Worm (Caenorhabditis elegans) whole organism, early embryonic: ENCODE data around the gene ptp-2.

Source experiments
- B0310.2 ChIP-seq: sonication (generic microtip); optimal IDR thresholded peaks from 2 replicates; lab custom pipeline; 2016; ENCODE audit warnings: mild to moderate bottlenecking, missing genetic modification characterization, missing compliant biosample characterization
- F13C5.2 ChIP-seq: sonication (generic microtip); optimal IDR thresholded peaks from 2 replicates; lab custom pipeline; 2017; ENCODE audit warnings: mild to moderate bottlenecking, missing genetic modification characterization, inconsistent platforms, missing compliant biosample characterization
- aly-1 ChIP-seq: sonication (generic microtip); optimal IDR thresholded peaks from 2 replicates; lab custom pipeline; 2016; ENCODE audit warnings: missing genetic modification characterization, missing compliant biosample characterization
- ama-1 ChIP-seq: fragments of 150-350 bp; optimal IDR thresholded peaks from 2 replicates; lab custom pipeline; 2014
- ceh-13 ChIP-seq: fragments of 200-800 bp; sonication (Bioruptor generic); optimal IDR thresholded peaks from 2 replicates; lab custom pipeline; 2018; ENCODE audit warnings: mild to moderate bottlenecking, missing genetic modification characterization, missing compliant biosample characterization
- ceh-36 ChIP-seq: sonication (generic microtip); optimal IDR thresholded peaks from 2 replicates; lab custom pipeline; 2016; ENCODE audit warnings: missing genetic modification characterization, inconsistent platforms, missing compliant biosample characterization
- ets-7 ChIP-seq: sonication (generic microtip); optimal IDR thresholded peaks from 2 replicates; lab custom pipeline; 2016; ENCODE audit warnings: missing genotype, missing genetic modification characterization, missing compliant biosample characterization
- flt-1 ChIP-seq: fragments of 200-800 bp; sonication (Bioruptor generic); IDR thresholded peaks from 2 replicates; pipeline ENCODE4 v1.3.6; 2022; ENCODE audit warnings: missing genetic modification characterization, missing compliant biosample characterization
- hmbx-1 ChIP-seq: sonication (generic microtip); optimal IDR thresholded peaks from 2 replicates; lab custom pipeline; 2016; ENCODE audit warnings: mild to moderate bottlenecking, missing genetic modification characterization, missing compliant biosample characterization
- hmg-4 ChIP-seq: fragments of 200-800 bp; sonication (Bioruptor generic); optimal IDR thresholded peaks from 2 replicates; lab custom pipeline; 2018; ENCODE audit warnings: mild to moderate bottlenecking, missing genetic modification characterization, missing compliant biosample characterization
- hnd-1 ChIP-seq: sonication (generic microtip); optimal IDR thresholded peaks from 2 replicates; lab custom pipeline; 2016; ENCODE audit warnings: missing genetic modification characterization, missing compliant biosample characterization
- pes-1 ChIP-seq: fragments of 200-800 bp; sonication (Bioruptor generic); IDR thresholded peaks from 2 replicates; pipeline ENCODE4 v1.3.6; 2022; ENCODE audit warnings: missing genetic modification reagents, missing genetic modification characterization, missing compliant biosample characterization
- scrt-1 ChIP-seq: fragments of 200-800 bp; sonication (Bioruptor generic); IDR thresholded peaks from 2 replicates; pipeline ENCODE4 v1.3.6; 2022; ENCODE audit warnings: missing genetic modification characterization, missing compliant biosample characterization
- sea-1 ChIP-seq: fragments of 200-800 bp; sonication (Bioruptor generic); conservative IDR thresholded peaks from 2 replicates; pipeline ENCODE4 v1.3.6; 2022; ENCODE audit warnings: missing genetic modification characterization, missing compliant biosample characterization
- tbx-11 ChIP-seq: fragments of 200-800 bp; sonication (Bioruptor generic); IDR thresholded peaks from 2 replicates; pipeline ENCODE4 v1.3.6; 2022; ENCODE audit warnings: missing genetic modification characterization, missing compliant biosample characterization
- tbx-37 ChIP-seq: fragments of 200-800 bp; sonication (Bioruptor generic); conservative IDR thresholded peaks from 2 replicates; pipeline ENCODE4 v1.3.6; 2022; ENCODE audit warnings: missing genetic modification reagents, missing genetic modification characterization, missing compliant biosample characterization
- tra-4 ChIP-seq: sonication (generic microtip); optimal IDR thresholded peaks from 2 replicates; lab custom pipeline; 2017; ENCODE audit warnings: missing genetic modification characterization, missing compliant biosample characterization

ptp-2 gene

DNA sequence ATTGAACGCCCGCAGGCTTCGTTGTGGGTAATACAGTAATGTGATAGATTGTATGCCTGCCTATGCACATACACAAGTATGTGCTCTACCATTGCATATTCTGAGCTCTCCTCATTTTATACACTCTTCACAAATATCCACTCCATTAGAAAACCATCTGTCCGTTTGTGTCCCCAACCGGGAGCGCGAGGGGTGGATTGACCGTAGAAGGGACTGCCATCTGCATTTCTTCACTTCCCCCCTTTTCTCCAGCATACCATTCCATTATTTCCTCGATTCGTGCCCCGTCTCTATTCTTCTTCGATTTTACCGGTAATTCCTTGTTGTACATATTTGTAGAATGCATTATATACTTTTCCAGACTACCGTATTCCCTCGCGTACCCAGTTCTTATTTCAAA is 14.7 kb downstream of the ptp-2 start:
- TF ChIP-seq pes-1 (GFP tag; lab: Robert Waterston, UW) (no peak), hmg-4 (peak; percentile 50), ceh-36 (tag; lab: Kevin White, UChicago) (peak; percentile 24)

DNA sequence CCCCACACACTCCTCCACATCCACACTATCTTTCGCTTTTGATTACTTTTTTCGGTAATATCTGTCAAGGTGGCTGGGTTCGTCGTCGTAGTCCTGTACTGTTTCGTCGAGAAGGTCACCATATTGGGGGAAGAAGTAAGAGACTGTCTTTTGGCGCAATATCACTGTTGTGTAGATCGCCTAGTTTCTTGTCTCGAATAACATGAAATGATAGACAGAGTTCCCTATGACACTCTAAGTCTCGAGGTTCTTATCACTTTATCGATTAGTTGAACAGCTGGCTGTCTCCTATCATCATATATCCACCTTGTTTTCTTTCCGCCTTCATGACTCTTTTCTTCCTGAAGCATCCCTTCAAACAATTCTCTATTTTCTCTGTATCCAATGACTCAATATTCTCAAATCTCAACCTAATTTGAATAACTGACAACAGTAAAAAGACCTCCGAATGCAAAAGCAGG is 15.5 kb downstream of the ptp-2 start:
- TF ChIP-seq flt-1 (GFP tag; lab: Robert Waterston, UW) = no peak
- no peak for TF ChIP-seq scrt-1
- no peak for TF ChIP-seq hmbx-1
- no peak for TF ChIP-seq tra-4 (tag; lab: Kevin White, UChicago)
- TF ChIP-seq F13C5.2 (tag; lab: Kevin White, UChicago) = no peak
- no peak for TF ChIP-seq aly-1 (tag; lab: Kevin White, UChicago)
- no peak for TF ChIP-seq ets-7 (tag; lab: Kevin White, UChicago)
- no peak for TF ChIP-seq hnd-1 (tag; lab: Kevin White, UChicago)
- no peak for TF ChIP-seq ama-1 (lab: Kevin White, UChicago)
- no peak for TF ChIP-seq B0310.2
- no peak for TF ChIP-seq ceh-13
- TF ChIP-seq tbx-11 (GFP tag; lab: Robert Waterston, UW) = no peak
- no peak for TF ChIP-seq hmg-4
- TF ChIP-seq sea-1 (GFP tag; lab: Robert Waterston, UW) = no peak
- TF ChIP-seq ceh-36 (tag; lab: Kevin White, UChicago) = no peak
- no peak for TF ChIP-seq pes-1 (GFP tag; lab: Robert Waterston, UW)
- TF ChIP-seq tbx-37 = no peak

DNA sequence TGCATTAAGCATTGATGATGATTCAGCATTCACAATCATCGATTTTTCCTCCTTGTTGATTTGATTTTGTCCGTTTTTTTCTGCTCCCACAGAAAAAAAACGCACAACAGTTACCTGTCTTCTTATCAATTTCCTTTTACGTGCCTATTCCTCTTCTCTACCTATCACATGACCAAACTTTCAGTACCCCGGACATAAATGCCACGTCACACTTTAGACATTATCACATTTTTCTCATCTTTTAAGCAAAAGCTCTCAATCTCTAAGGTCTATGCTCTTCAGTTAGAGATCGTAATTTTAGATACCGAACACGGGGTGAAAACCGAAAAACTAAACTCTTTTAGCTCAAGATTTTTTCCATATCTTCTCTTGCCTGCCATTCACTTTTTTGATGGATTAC is 17.6 kb downstream of the ptp-2 start:
- TF ChIP-seq tbx-37 = no peak
- TF ChIP-seq B0310.2 = no peak
- TF ChIP-seq hmg-4 = no peak
- no peak for TF ChIP-seq sea-1 (GFP tag; lab: Robert Waterston, UW)
- no peak for TF ChIP-seq hmbx-1
- no peak for TF ChIP-seq hnd-1 (tag; lab: Kevin White, UChicago)
- TF ChIP-seq scrt-1 = no peak
- TF ChIP-seq flt-1 (GFP tag; lab: Robert Waterston, UW) = no peak
- no peak for TF ChIP-seq aly-1 (tag; lab: Kevin White, UChicago)
- no peak for TF ChIP-seq ets-7 (tag; lab: Kevin White, UChicago)
- no peak for TF ChIP-seq ceh-36 (tag; lab: Kevin White, UChicago)
- no peak for TF ChIP-seq tra-4 (tag; lab: Kevin White, UChicago)
- TF ChIP-seq tbx-11 (GFP tag; lab: Robert Waterston, UW) = no peak
- no peak for TF ChIP-seq ceh-13
- no peak for TF ChIP-seq F13C5.2 (tag; lab: Kevin White, UChicago)
- no peak for TF ChIP-seq pes-1 (GFP tag; lab: Robert Waterston, UW)

DNA sequence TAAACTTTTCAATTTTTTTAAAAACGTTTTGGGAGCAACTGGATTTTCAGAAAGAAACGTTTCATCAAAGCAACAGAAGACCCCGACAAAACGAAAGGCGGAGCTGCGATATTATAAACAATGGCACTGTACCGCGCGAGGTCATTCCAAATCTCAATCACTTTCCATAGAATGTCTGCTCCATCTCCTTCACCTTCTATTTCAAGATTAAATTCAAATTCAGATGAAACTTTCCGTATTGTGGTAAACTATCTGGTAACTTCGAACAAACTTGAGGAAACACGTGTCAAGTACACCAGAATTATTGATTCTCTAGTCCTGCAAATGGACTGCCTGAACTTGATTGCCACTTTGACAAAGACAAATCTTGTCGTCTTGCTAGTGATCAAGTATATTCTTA is 22.4 kb downstream of the ptp-2 start, which contains the start of gene F28B12.6:
Gene F28B12.6 (plus strand): TSS at position 49 of the 400 bp plus-strand sequence.
- TF ChIP-seq scrt-1 (no peak), ama-1 (lab: Kevin White, UChicago) (peak; percentile 24)

DNA sequence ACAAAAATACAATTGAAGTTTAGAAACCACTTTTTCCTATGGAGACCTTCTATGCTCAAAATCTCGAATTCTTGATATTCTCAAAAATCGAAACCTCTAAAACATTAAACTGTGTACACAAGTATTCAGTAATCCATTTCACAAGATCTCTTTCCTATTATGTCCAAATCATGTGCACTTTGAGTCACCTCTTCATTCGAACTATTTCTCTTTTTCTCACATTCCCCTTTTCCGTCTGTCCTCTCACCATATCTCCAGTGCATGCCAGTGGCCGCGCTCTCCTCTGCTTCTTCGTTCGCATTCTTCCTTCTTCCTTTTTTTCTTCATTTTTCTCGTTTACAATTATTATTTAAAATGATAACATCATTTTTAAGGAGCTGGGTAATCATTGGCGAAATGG is 24.1 kb downstream of the ptp-2 start, which contains the start of gene F28B12.1:
Gene F28B12.1 (plus strand): TSS at position 335 of the 400 bp plus-strand sequence.
- TF ChIP-seq sea-1 (GFP tag; lab: Robert Waterston, UW) = no peak
- no peak for TF ChIP-seq ama-1 (lab: Kevin White, UChicago)
- TF ChIP-seq tbx-37 = no peak
- no peak for TF ChIP-seq tbx-11 (GFP tag; lab: Robert Waterston, UW)
- TF ChIP-seq scrt-1 = no peak
- TF ChIP-seq ets-7 (tag; lab: Kevin White, UChicago) = no peak
- no peak for TF ChIP-seq B0310.2
- no peak for TF ChIP-seq ceh-13
- no peak for TF ChIP-seq tra-4 (tag; lab: Kevin White, UChicago)
- TF ChIP-seq ceh-36 (tag; lab: Kevin White, UChicago) = no peak
- TF ChIP-seq F13C5.2 (tag; lab: Kevin White, UChicago) = no peak

DNA sequence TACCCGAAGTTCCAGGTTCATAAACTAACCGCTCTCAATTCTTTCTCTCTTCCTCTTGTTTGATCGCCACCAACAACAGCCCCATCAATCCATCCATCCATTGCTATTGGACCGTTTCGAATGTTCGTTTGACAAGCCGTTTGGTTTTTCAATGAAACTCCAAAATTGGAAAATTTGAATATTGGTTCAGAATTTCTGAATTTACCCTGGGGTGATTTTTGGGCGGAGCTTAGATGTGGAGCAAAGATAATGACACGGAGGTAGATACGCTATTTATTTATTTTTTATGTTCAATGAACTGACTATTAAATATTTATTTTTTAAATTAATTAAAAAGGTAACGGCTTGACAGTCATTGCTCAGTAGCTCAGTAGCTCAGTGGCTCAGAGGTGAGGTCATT is 25.8 kb downstream of the ptp-2 start, which contains the start of gene B0034.2:
Gene B0034.2 (minus strand): TSS at position 101 of the 400 bp plus-strand sequence.
- TF ChIP-seq ceh-13 (no peak), pes-1 (GFP tag; lab: Robert Waterston, UW) (no peak), ama-1 (lab: Kevin White, UChicago) (no peak), flt-1 (GFP tag; lab: Robert Waterston, UW) (no peak), hmbx-1 (no peak), B0310.2 (no peak), hmg-4 (no peak), tra-4 (tag; lab: Kevin White, UChicago) (no peak), tbx-11 (GFP tag; lab: Robert Waterston, UW) (no peak), F13C5.2 (tag; lab: Kevin White, UChicago) (no peak), tbx-37 (no peak), sea-1 (GFP tag; lab: Robert Waterston, UW) (no peak), scrt-1 (no peak), aly-1 (tag; lab: Kevin White, UChicago) (no peak), ets-7 (tag; lab: Kevin White, UChicago) (no peak), hnd-1 (tag; lab: Kevin White, UChicago) (no peak), ceh-36 (tag; lab: Kevin White, UChicago) (no peak)

DNA sequence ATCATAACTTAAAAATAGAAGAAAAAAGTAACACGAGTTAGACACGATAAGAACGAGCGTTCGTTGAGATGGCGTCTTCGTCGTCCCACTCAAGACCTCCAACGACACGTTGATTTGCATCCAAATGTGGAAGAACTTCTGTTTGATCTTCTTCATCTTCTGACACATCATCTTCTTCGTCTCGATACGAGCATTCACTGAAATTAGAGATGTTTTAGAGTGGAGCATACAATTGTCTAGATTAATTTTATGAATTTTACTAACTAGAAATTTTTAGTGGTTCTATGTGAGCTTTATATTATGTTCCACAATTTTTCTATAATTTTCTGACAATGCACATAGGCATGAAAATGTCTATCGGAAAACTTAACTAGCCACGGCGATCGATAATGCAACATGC is 27.4 kb downstream of the ptp-2 start:
- TF ChIP-seq pes-1 (GFP tag; lab: Robert Waterston, UW) (no peak), ceh-36 (tag; lab: Kevin White, UChicago) (no peak), tbx-37 (no peak), hmbx-1 (no peak), ets-7 (tag; lab: Kevin White, UChicago) (no peak), hnd-1 (tag; lab: Kevin White, UChicago) (no peak), aly-1 (tag; lab: Kevin White, UChicago) (no peak), F13C5.2 (tag; lab: Kevin White, UChicago) (no peak), B0310.2 (no peak), scrt-1 (no peak), flt-1 (GFP tag; lab: Robert Waterston, UW) (no peak), sea-1 (GFP tag; lab: Robert Waterston, UW) (no peak), ceh-13 (no peak), tra-4 (tag; lab: Kevin White, UChicago) (no peak), hmg-4 (no peak)
